Worm (Caenorhabditis elegans): ENCODE results near the gene dhgd-1.

DNA sequence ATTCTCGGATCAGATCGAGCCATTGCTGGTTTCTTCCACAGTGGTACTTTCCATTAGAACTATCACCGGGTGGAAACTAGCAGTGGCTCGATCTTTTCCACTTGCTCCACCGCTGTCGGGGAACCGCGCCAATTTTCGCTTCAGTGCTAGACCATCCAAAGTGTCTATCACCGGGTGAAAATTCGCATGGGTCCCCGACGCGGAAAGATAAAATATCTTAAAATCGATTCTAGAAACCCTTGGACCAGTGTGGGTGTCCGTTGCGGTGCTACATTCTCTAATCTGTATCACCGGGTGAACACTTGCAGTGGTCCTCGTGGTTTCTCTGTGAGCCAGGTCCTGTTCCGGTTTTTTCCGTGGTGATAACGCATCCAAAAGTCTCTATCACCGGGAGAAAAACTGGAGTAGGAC, 14.3 kb downstream of the dhgd-1 start:
- TF ChIP-seq ZK546.5 (tag; optimal IDR thresholded peaks at IDR 0.05) (no peak), ceh-82 (tag; optimal IDR thresholded peaks at IDR 0.05) (no peak), ama-1 (optimal IDR thresholded peaks at IDR 0.05) (no peak), snpc-1.2 (GFP tag; IDR thresholded peaks at IDR 0.05) (no peak), R02D3.7 (tag; optimal IDR thresholded peaks at IDR 0.05) (no peak), fkh-10 (GFP tag; optimal IDR thresholded peaks at IDR 0.05) (no peak), snpc-4 (tag; optimal IDR thresholded peaks at IDR 0.05) (no peak), lin-38 (GFP tag; IDR thresholded peaks at IDR 0.05) (no peak), egl-27 (tag; optimal IDR thresholded peaks at IDR 0.05) (no peak), nhr-11 (tag; optimal IDR thresholded peaks at IDR 0.05) (no peak), lin-13 (GFP tag; optimal IDR thresholded peaks at IDR 0.05) (no peak), unc-62 (GFP tag; optimal IDR thresholded peaks at IDR 0.05 in 1 of 2) (no peak), unc-62 (tag; optimal IDR thresholded peaks at IDR 0.05) (no peak)
